Worm (Caenorhabditis elegans) whole organism, late embryonic: ENCODE measurements around the gene T16G12.1.

Experiments
- ama-1 ChIP-seq: fragments of 150-350 bp; optimal IDR thresholded peaks from 2 replicates; lab custom pipeline; 2014
- ceh-19 ChIP-seq: fragments of 200-800 bp; sonication (Bioruptor generic); optimal IDR thresholded peaks from 2 replicates; lab custom pipeline; 2018; ENCODE audit warnings: mild to moderate bottlenecking, missing genetic modification characterization, missing compliant biosample characterization
- ceh-45 ChIP-seq: fragments of 200-800 bp; sonication (Bioruptor generic); IDR thresholded peaks from 2 replicates; pipeline ENCODE4 v1.3.6; 2022; ENCODE audit warnings: missing genetic modification reagents, missing genetic modification characterization, missing compliant biosample characterization
- elt-2 ChIP-seq: sonication (generic microtip); optimal IDR thresholded peaks from 2 replicates; lab custom pipeline; 2016; ENCODE audit warnings: missing genetic modification reagents, missing genetic modification characterization, missing compliant biosample characterization
- fax-1 ChIP-seq: sonication (generic microtip); optimal IDR thresholded peaks from 2 replicates; lab custom pipeline; 2016; ENCODE audit warnings: missing genotype, missing genetic modification characterization, missing compliant biosample characterization
- fkh-10 ChIP-seq: fragments of 150-350 bp; optimal IDR thresholded peaks from 2 replicates; lab custom pipeline; 2014; ENCODE audit warnings: missing biosample characterization, missing genetic modification reagents, missing genetic modification characterization
- nhr-11 ChIP-seq: fragments of 150-350 bp; optimal IDR thresholded peaks from 2 replicates; lab custom pipeline; 2014; ENCODE audit warnings: missing biosample characterization, missing genetic modification characterization
- odd-2 ChIP-seq: sonication (generic microtip); optimal IDR thresholded peaks from 2 replicates; lab custom pipeline; 2017; ENCODE audit warnings: antibody characterized with exemption, mild to moderate bottlenecking, missing genetic modification characterization, missing compliant biosample characterization
- tbx-2 ChIP-seq: sonication (generic microtip); optimal IDR thresholded peaks from 2 replicates; lab custom pipeline; 2016; ENCODE audit warnings: missing genetic modification characterization, missing compliant biosample characterization

ce11 chrIII:10085574-10085973 lies 35.9 kb upstream of the T16G12.1 start:
- TF ChIP-seq ceh-45 (GFP tag; lab: Robert Waterston, UW) (no peak), fax-1 (tag; lab: Kevin White, UChicago) (no peak), odd-2 (tag; lab: Kevin White, UChicago) (no peak), tbx-2 (tag; lab: Kevin White, UChicago) (no peak), ama-1 (lab: Kevin White, UChicago) (no peak), nhr-11 (tag; lab: Kevin White, UChicago) (no peak), ceh-19 (GFP tag; lab: Kevin White, UChicago) (no peak), elt-2 (tag; lab: Kevin White, UChicago) (no peak), fkh-10 (GFP tag; lab: Kevin White, UChicago) (no peak)
